Worm (Caenorhabditis elegans) whole organism, L4 larva: Measurements from ENCODE around the gene sde-2.
A peak's percentile ranks its signal among the peaks of the same experiment; 100 is the strongest.

Experiments used
- D1046.2 ChIP-seq: fragments of 200-800 bp; sonication (Bioruptor generic); IDR thresholded peaks from 2 replicates; pipeline ENCODE4 v1.3.6; 2022; ENCODE audit warnings: missing genetic modification characterization, missing compliant biosample characterization
- T20F7.1 ChIP-seq: fragments of 200-800 bp; sonication (Bioruptor generic); optimal IDR thresholded peaks from 2 replicates; lab custom pipeline; 2018; ENCODE audit warnings: mild to moderate bottlenecking, missing genetic modification characterization, missing compliant biosample characterization
- Y48G9A.11 ChIP-seq: fragments of 200-800 bp; sonication (Bioruptor generic); IDR thresholded peaks from 2 replicates; pipeline ENCODE4 v1.3.6; 2022; ENCODE audit warnings: missing genetic modification reagents, missing genetic modification characterization, missing compliant biosample characterization
- aha-1 ChIP-seq: fragments of 150-350 bp; peaks from one replicate; lab custom pipeline; 2014; ENCODE audit warnings: missing biosample characterization, missing genetic modification characterization
- arid-1 ChIP-seq: fragments of 200-800 bp; sonication (Bioruptor generic); conservative IDR thresholded peaks from 2 replicates; pipeline ENCODE4 v1.3.6; 2022; ENCODE audit warnings: missing genetic modification reagents, missing genetic modification characterization, missing compliant biosample characterization
- ceh-28 ChIP-seq: fragments of 150-350 bp; optimal IDR thresholded peaks from 2 replicates; lab custom pipeline; 2014; ENCODE audit warnings: missing biosample characterization, missing genetic modification reagents, missing genetic modification characterization
- ceh-44 ChIP-seq: fragments of 200-800 bp; sonication (Bioruptor generic); IDR thresholded peaks from 2 replicates; pipeline ENCODE4 v1.3.6; 2022; ENCODE audit warnings: missing genetic modification reagents, missing genetic modification characterization, missing compliant biosample characterization
- ceh-82 ChIP-seq: sonication (generic microtip); optimal IDR thresholded peaks from 2 replicates; lab custom pipeline; 2017; ENCODE audit warnings: missing biosample characterization, missing genetic modification characterization
- dmd-6 ChIP-seq: fragments of 200-800 bp; sonication (Bioruptor generic); IDR thresholded peaks from 2 replicates; pipeline ENCODE4 v1.3.6; 2022; ENCODE audit warnings: missing genetic modification reagents, missing genetic modification characterization, missing compliant biosample characterization
- dmd-8 ChIP-seq: fragments of 200-800 bp; sonication (Bioruptor generic); IDR thresholded peaks from 2 replicates; pipeline ENCODE4 v1.3.6; 2022; ENCODE audit warnings: missing genetic modification characterization, missing compliant biosample characterization
- dmd-9 ChIP-seq: fragments of 200-800 bp; sonication (Bioruptor generic); IDR thresholded peaks from 2 replicates; pipeline ENCODE4 v1.3.6; 2022; ENCODE audit warnings: missing genetic modification reagents, missing genetic modification characterization, missing compliant biosample characterization
- dve-1 ChIP-seq: sonication (generic microtip); optimal IDR thresholded peaks from 2 replicates; lab custom pipeline; 2017; ENCODE audit warnings: antibody characterized with exemption, mild to moderate bottlenecking, missing genetic modification characterization, missing compliant biosample characterization; ENCODE audit not compliant: insufficient read depth
- fkh-10 ChIP-seq: fragments of 150-350 bp; optimal IDR thresholded peaks from 2 replicates; lab custom pipeline; 2014; ENCODE audit warnings: missing biosample characterization, missing genetic modification reagents, missing genetic modification characterization
- hif-1 ChIP-seq, 2 experiments: sonication (generic microtip); optimal IDR thresholded peaks; 2 replicates each; lab custom pipeline; 2016 to 2017; ENCODE audit warnings: missing compliant biosample characterization in 2 of 2, missing genetic modification characterization in 2 of 2, missing genetic modification reagents in 2 of 2, missing genotype in 2 of 2, mild to moderate bottlenecking in 1 of 2
- hlh-11 ChIP-seq: fragments of 200-800 bp; sonication (Bioruptor generic); optimal IDR thresholded peaks from 2 replicates; lab custom pipeline; 2018; ENCODE audit warnings: mild to moderate bottlenecking, missing genetic modification characterization, missing compliant biosample characterization
- hlh-30 ChIP-seq: sonication (generic microtip); optimal IDR thresholded peaks from 2 replicates; lab custom pipeline; 2017; ENCODE audit warnings: antibody characterized with exemption, mild to moderate bottlenecking, missing genetic modification characterization, missing compliant biosample characterization; ENCODE audit not compliant: insufficient read depth
- lim-7 ChIP-seq: fragments of 200-800 bp; sonication (Bioruptor generic); IDR thresholded peaks from 2 replicates; pipeline ENCODE4 v1.3.6; 2022; ENCODE audit warnings: missing genetic modification characterization, missing compliant biosample characterization
- lin-29 ChIP-seq: fragments of 200-800 bp; sonication (Bioruptor generic); IDR thresholded peaks from 2 replicates; pipeline ENCODE4 v1.3.6; 2022; ENCODE audit warnings: missing genetic modification reagents, missing genetic modification characterization, missing compliant biosample characterization
- lin-39 ChIP-seq: fragments of 150-350 bp; optimal IDR thresholded peaks from 2 replicates; lab custom pipeline; 2014; ENCODE audit warnings: missing biosample characterization, missing genetic modification reagents, missing genetic modification characterization
- lsy-2 ChIP-seq, 2 experiments: fragments of 150-350 bp in 1 of 2; sonication (generic microtip) in 1 of 2; optimal IDR thresholded peaks; 2 replicates each; lab custom pipeline; 2014 to 2017; ENCODE audit warnings: missing biosample characterization in 2 of 2, missing genetic modification characterization in 2 of 2
- madf-5 ChIP-seq, 2 experiments: fragments of 200-800 bp; sonication (Bioruptor generic); IDR thresholded peaks; 2 replicates each; pipeline ENCODE4 v1.3.6; 2022; ENCODE audit warnings: missing compliant biosample characterization in 2 of 2, missing genetic modification characterization in 2 of 2
- mdl-1 ChIP-seq, 2 experiments: fragments of 150-350 bp in 1 of 2; sonication (generic microtip) in 1 of 2; optimal IDR thresholded peaks; 2 replicates each; lab custom pipeline; 2014 to 2017; ENCODE audit warnings: missing biosample characterization in 2 of 2, missing genetic modification characterization in 2 of 2
- mdt-29 ChIP-seq: fragments of 200-800 bp; sonication (Bioruptor generic); IDR thresholded peaks from 2 replicates; pipeline ENCODE4 v1.3.6; 2022; ENCODE audit warnings: missing genetic modification reagents, missing genetic modification characterization, missing compliant biosample characterization
- mxl-3 ChIP-seq: fragments of 200-800 bp; sonication (Bioruptor generic); optimal IDR thresholded peaks from 2 replicates; lab custom pipeline; 2018; ENCODE audit warnings: mild to moderate bottlenecking, missing genetic modification characterization, missing compliant biosample characterization
- nhr-102 ChIP-seq: sonication (generic microtip); optimal IDR thresholded peaks from 2 replicates; lab custom pipeline; 2016; ENCODE audit warnings: mild to moderate bottlenecking, missing genetic modification characterization, moderate library complexity, missing compliant biosample characterization
- nhr-11 ChIP-seq: fragments of 150-350 bp; optimal IDR thresholded peaks from 2 replicates; lab custom pipeline; 2014; ENCODE audit warnings: missing biosample characterization, missing genetic modification characterization
- nhr-28 ChIP-seq: fragments of 150-350 bp; optimal IDR thresholded peaks from 2 replicates; lab custom pipeline; 2014; ENCODE audit warnings: missing biosample characterization, missing genetic modification characterization
- nhr-42 ChIP-seq: fragments of 200-800 bp; sonication (Bioruptor generic); IDR thresholded peaks from 2 replicates; pipeline ENCODE4 v1.3.6; 2022; ENCODE audit warnings: missing genetic modification characterization, missing compliant biosample characterization
- nhr-48 ChIP-seq: sonication (generic microtip); optimal IDR thresholded peaks from 2 replicates; lab custom pipeline; 2016; ENCODE audit warnings: mild to moderate bottlenecking, missing genetic modification characterization, missing compliant biosample characterization
- pqm-1 ChIP-seq: sonication (generic microtip); optimal IDR thresholded peaks from 2 replicates; lab custom pipeline; 2017; ENCODE audit warnings: missing biosample characterization, missing genetic modification characterization
- saeg-2 ChIP-seq: fragments of 200-800 bp; sonication (Bioruptor generic); IDR thresholded peaks from 2 replicates; pipeline ENCODE4 v1.3.6; 2022; ENCODE audit warnings: missing genetic modification reagents, missing genetic modification characterization, missing compliant biosample characterization
- set-16 ChIP-seq: fragments of 200-800 bp; sonication (Bioruptor generic); IDR thresholded peaks from 2 replicates; pipeline ENCODE4 v1.3.6; 2022; ENCODE audit warnings: missing genetic modification reagents, missing genetic modification characterization, missing compliant biosample characterization
- snpc-1.2 ChIP-seq: fragments of 200-800 bp; sonication (Bioruptor generic); IDR thresholded peaks from 2 replicates; pipeline ENCODE4 v1.3.6; 2022; ENCODE audit warnings: missing genetic modification reagents, missing genetic modification characterization, missing compliant biosample characterization
- unc-130 ChIP-seq: sonication (generic microtip); optimal IDR thresholded peaks from 2 replicates; lab custom pipeline; 2016; ENCODE audit warnings: missing genetic modification reagents, missing genetic modification characterization, missing compliant biosample characterization
- unc-62 ChIP-seq, 3 experiments: fragments of 150-350 bp in 1 of 3; sonication (generic microtip); optimal IDR thresholded peaks in 2 of 3; peaks in 1 of 3; 1 replicate in 1 of 3; 2 replicates in 2 of 3; lab custom pipeline; 2014 to 2017; ENCODE audit warnings: missing biosample characterization in 3 of 3, missing genetic modification characterization in 3 of 3, missing genetic modification reagents in 3 of 3, missing genotype in 1 of 3
- zfp-2 ChIP-seq: sonication (generic microtip); optimal IDR thresholded peaks from 2 replicates; lab custom pipeline; 2016; ENCODE audit warnings: mild to moderate bottlenecking, missing genetic modification characterization, missing compliant biosample characterization
- zfp-3 ChIP-seq: fragments of 200-800 bp; sonication (Bioruptor generic); conservative IDR thresholded peaks from 2 replicates; pipeline ENCODE4 v1.3.6; 2022; ENCODE audit warnings: missing genetic modification reagents, missing genetic modification characterization, missing compliant biosample characterization
- zip-2 ChIP-seq: fragments of 150-350 bp; optimal IDR thresholded peaks from 2 replicates; lab custom pipeline; 2014; ENCODE audit warnings: missing biosample characterization, missing genetic modification characterization
- ztf-7 ChIP-seq: fragments of 150-350 bp; optimal IDR thresholded peaks from 2 replicates; lab custom pipeline; 2014; ENCODE audit warnings: missing biosample characterization, missing genetic modification characterization

The sde-2 gene

DNA sequence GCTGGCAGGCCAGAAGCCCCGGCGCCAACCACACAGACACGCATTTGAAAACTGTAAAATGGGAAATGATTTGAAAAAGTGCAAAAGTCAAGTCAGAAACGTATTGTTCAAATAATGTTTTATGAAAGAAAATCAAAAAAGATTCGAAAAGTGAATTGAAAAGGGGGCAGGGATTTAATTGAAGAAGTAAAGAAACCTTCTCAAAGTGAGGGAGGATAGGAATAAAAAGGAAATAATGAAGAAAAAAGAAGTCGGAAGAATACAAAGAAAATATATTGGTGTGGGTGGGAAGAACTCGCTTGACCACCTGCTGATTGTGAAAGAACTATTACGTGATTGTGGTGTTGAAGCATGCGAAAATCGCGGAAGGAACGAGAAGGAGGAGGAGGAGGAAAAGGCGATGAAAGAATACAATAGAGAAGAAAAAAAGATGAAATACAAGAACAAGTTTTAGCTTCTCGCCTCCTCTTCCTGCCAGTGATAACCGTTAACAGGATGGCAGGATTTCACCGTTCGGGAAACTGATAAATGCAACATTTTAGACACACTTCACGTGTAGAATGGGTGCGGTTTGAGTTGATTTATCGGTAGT, 20.6 kb upstream of the sde-2 start, which contains the start of gene fmo-4:
TSS of gene fmo-4 (minus strand) at position 51 of the 592 bp plus-strand sequence.
- no peak for TF ChIP-seq ztf-7 (tag; lab: Kevin White, UChicago)
- TF ChIP-seq mxl-3, result peak; percentile 9
- peak; percentile 44 for TF ChIP-seq aha-1 (tag; lab: Kevin White, UChicago)
- no peak for TF ChIP-seq ceh-82 (tag; lab: Kevin White, UChicago)
- peak; percentile 12 for TF ChIP-seq nhr-28
- TF ChIP-seq mdl-1 (tag; optimal IDR thresholded peaks at IDR 0.05; lab: Kevin White, UChicago), result peak in 1 of 2 experiments; percentile 54
- TF ChIP-seq zfp-2, result no peak
- TF ChIP-seq hlh-11 (tag; lab: Kevin White, UChicago), result peak; percentile 79
- no peak for TF ChIP-seq nhr-102
- TF ChIP-seq hif-1 (tag; optimal IDR thresholded peaks at IDR 0.05; lab: Kevin White, UChicago), result peak in 1 of 2 experiments; percentile 22
- peak; percentile 77 for TF ChIP-seq nhr-48 (tag; lab: Kevin White, UChicago)
- TF ChIP-seq unc-62 (GFP tag; optimal IDR thresholded peaks at IDR 0.05 in 1 of 2; lab: Kevin White, UChicago), result peak in 1 of 2 experiments; percentile 58
- TF ChIP-seq unc-62 (tag; optimal IDR thresholded peaks at IDR 0.05; lab: Kevin White, UChicago), result no peak

DNA sequence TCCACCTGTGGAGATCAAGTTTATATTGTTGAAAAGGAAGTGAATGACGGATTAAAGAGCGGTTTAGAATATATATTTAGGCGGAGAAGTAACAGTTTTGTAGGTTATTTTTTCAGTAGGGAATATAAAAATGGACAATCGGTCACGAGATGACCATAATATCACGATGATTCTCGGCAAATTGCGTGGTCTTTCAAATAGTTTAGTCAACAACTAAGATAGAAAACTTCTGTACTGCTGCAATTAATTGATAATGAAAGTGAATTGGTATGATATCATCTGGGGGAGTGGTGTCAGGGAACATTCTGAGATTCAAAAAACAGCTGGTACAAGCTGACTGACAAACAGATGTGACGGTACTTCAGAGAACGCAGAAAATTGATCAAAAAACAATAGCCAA, 18.9 kb upstream of the sde-2 start:
- TF ChIP-seq hlh-30 (tag; lab: Kevin White, UChicago) (peak; percentile 63), lim-7 (GFP tag; lab: Robert Waterston, UW) (no peak), nhr-28 (peak; percentile 75), mdl-1 (tag; optimal IDR thresholded peaks at IDR 0.05; lab: Kevin White, UChicago) (peak in 1 of 2 experiments; percentile 35), nhr-48 (tag; lab: Kevin White, UChicago) (peak; percentile 53), mxl-3 (peak; percentile 22), hlh-11 (tag; lab: Kevin White, UChicago) (peak; percentile 53), unc-62 (GFP tag; optimal IDR thresholded peaks at IDR 0.05 in 1 of 2; lab: Kevin White, UChicago) (peak in 1 of 2 experiments; percentile 44), unc-62 (tag; optimal IDR thresholded peaks at IDR 0.05; lab: Kevin White, UChicago) (no peak), nhr-11 (tag; lab: Kevin White, UChicago) (no peak), nhr-42 (GFP tag; lab: Robert Waterston, UW) (no peak), dmd-6 (GFP tag; lab: Robert Waterston, UW) (peak; percentile 41; the same call in 1 of the 2 replicates)

DNA sequence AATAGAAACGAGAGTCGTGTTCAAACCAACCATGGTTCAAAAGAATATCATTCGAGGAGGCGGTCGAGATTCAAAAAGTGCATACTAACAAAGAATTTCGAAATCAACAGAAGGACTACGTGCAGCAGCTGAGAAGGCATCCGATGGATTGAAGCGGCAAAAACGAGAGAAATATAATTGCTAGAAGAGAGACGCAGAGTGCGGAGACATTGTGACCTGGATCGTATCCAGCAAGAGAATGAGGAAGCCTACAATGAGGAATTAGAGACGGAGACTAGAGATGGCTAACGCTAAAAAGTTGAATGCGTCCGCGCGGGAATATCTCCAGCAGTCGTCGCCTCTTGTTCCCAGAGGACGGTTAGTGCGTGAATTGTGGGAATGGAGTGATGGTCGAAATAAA, 17.6 kb upstream of the sde-2 start:
- TF ChIP-seq mdl-1 (tag; optimal IDR thresholded peaks at IDR 0.05; lab: Kevin White, UChicago) (peak in 1 of 2 experiments; percentile 4), ceh-44 (GFP tag; lab: Robert Waterston, UW) (no peak), lin-29 (no peak), nhr-11 (tag; lab: Kevin White, UChicago) (no peak), lin-39 (tag; lab: Kevin White, UChicago) (no peak), lsy-2 (tag; optimal IDR thresholded peaks at IDR 0.05; lab: Kevin White, UChicago) (no peak), mxl-3 (peak; percentile 21), dve-1 (tag; lab: Kevin White, UChicago) (no peak), saeg-2 (GFP tag; lab: Robert Waterston, UW) (no peak), T20F7.1 (GFP tag; lab: Kevin White, UChicago) (no peak), D1046.2 (GFP tag; lab: Robert Waterston, UW) (0 out of 2 replicates have a peak, but pooled peaks have one; percentile 11), hif-1 (tag; optimal IDR thresholded peaks at IDR 0.05; lab: Kevin White, UChicago) (peak in 1 of 2 experiments; percentile 42)

DNA sequence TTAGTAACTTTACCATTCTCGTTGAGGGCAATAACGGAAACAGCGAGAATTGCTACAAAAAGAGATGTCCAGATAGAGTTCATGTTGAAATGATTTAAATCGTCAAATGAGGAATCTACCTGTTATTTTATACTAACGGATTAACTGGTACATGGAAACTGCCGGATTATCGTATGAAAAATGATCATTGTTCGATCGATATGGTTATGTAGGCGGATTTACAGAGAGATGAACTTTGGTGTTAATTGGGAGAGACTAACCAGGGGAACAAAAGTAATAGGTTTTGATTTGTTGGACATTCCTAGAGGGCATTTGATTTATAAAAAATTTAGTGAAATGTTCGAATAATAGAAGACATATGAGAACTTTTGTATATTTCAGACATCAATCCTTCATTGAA, 15.6 kb upstream of the sde-2 start, which contains the start of gene spig-9:
TSS of gene spig-9 (minus strand) at position 101 of the 400 bp plus-strand sequence.
- TF ChIP-seq fkh-10 (GFP tag; lab: Kevin White, UChicago) (no peak), zip-2 (no peak), snpc-1.2 (GFP tag; lab: Robert Waterston, UW) (no peak), mdt-29 (GFP tag; lab: Robert Waterston, UW) (no peak), dmd-8 (no peak), dmd-9 (GFP tag; lab: Robert Waterston, UW) (no peak), saeg-2 (GFP tag; lab: Robert Waterston, UW) (no peak), ceh-28 (tag; lab: Kevin White, UChicago) (no peak), arid-1 (GFP tag; lab: Robert Waterston, UW) (no peak), Y48G9A.11 (GFP tag; lab: Robert Waterston, UW) (no peak), unc-130 (no peak), zfp-3 (GFP tag; lab: Robert Waterston, UW) (no peak), madf-5 (GFP tag; IDR thresholded peaks at IDR 0.05; lab: Robert Waterston, UW) (no peak), hif-1 (tag; optimal IDR thresholded peaks at IDR 0.05; lab: Kevin White, UChicago) (no peak), hlh-11 (tag; lab: Kevin White, UChicago) (no peak), set-16 (GFP tag; lab: Robert Waterston, UW) (no peak), T20F7.1 (GFP tag; lab: Kevin White, UChicago) (no peak), pqm-1 (tag; lab: Kevin White, UChicago) (no peak)
